Worm (Caenorhabditis elegans) whole organism, mixed stage, embryonic: Measurements from ENCODE around the gene elof-1.

Experiments
- ceh-43 ChIP-seq: fragments of 200-800 bp; sonication (Bioruptor generic); optimal IDR thresholded peaks from 2 replicates; lab custom pipeline; 2018; ENCODE audit warnings: mild to moderate bottlenecking, missing genetic modification characterization, moderate library complexity, missing compliant biosample characterization
- cnd-1 ChIP-seq: fragments of 200-800 bp; sonication (Bioruptor generic); optimal IDR thresholded peaks from 2 replicates; lab custom pipeline; 2018; ENCODE audit warnings: mild to moderate bottlenecking, missing genetic modification characterization, missing compliant biosample characterization
- elt-3 ChIP-seq: fragments of 150-350 bp; optimal IDR thresholded peaks from 2 replicates; lab custom pipeline; 2014; ENCODE audit warnings: missing biosample characterization, missing genetic modification characterization
- nhr-12 ChIP-seq: fragments of 150-350 bp; optimal IDR thresholded peaks from 2 replicates; lab custom pipeline; 2014; ENCODE audit warnings: missing biosample characterization, missing genetic modification characterization
- nhr-2 ChIP-seq: fragments of 150-350 bp; optimal IDR thresholded peaks from 2 replicates; lab custom pipeline; 2014; ENCODE audit warnings: missing biosample characterization, missing genetic modification characterization
- nhr-237 ChIP-seq: fragments of 150-350 bp; optimal IDR thresholded peaks from 2 replicates; lab custom pipeline; 2014; ENCODE audit warnings: missing biosample characterization, missing genetic modification characterization
- nhr-76 ChIP-seq: sonication (generic microtip); optimal IDR thresholded peaks from 2 replicates; lab custom pipeline; 2017; ENCODE audit warnings: missing biosample characterization, missing genetic modification characterization
- snpc-4 ChIP-seq: fragments of 150-350 bp; optimal IDR thresholded peaks from 2 replicates; lab custom pipeline; 2014; ENCODE audit warnings: missing biosample characterization, missing genetic modification characterization
- sptf-1 ChIP-seq: sonication (generic microtip); optimal IDR thresholded peaks from 2 replicates; lab custom pipeline; 2017; ENCODE audit warnings: mild to moderate bottlenecking, missing genetic modification characterization, moderate library complexity, missing compliant biosample characterization
- unc-62 ChIP-seq: fragments of 150-350 bp; optimal IDR thresholded peaks from 2 replicates; lab custom pipeline; 2014; ENCODE audit warnings: missing biosample characterization, missing genetic modification reagents, missing genetic modification characterization

DNA sequence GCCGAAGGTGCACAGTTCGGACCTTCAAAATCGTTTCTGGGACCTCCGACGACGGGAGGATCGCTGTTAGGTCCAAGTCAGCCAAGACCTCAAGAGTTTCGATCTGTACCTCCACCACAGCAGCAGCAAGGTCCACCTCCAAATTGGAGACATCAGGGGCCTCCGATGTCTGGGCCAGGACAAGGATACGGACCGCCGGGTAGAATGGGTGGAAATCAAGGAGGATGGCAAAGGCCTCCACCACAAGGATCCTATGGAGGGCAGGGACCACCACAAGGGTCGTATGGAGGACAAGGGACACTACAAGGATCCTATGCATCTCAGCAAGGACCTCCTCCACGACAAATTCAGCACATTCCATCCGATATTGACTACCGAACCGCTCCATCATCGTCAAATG, 11.1 kb downstream of the elof-1 start:
- TF ChIP-seq nhr-237, result no peak
- TF ChIP-seq snpc-4 (tag; lab: Kevin White, UChicago), result no peak
- no peak for TF ChIP-seq sptf-1 (tag; lab: Kevin White, UChicago)
- no peak for TF ChIP-seq nhr-76 (tag; lab: Kevin White, UChicago)
- no peak for TF ChIP-seq ceh-43 (GFP tag; lab: Kevin White, UChicago)
- TF ChIP-seq unc-62 (GFP tag; lab: Kevin White, UChicago), result no peak
- no peak for TF ChIP-seq cnd-1 (tag; lab: Kevin White, UChicago)
- no peak for TF ChIP-seq nhr-12
- no peak for TF ChIP-seq nhr-2
- TF ChIP-seq elt-3, result no peak
